Fruit fly (Drosophila melanogaster) whole organism, embryonic: ENCODE results near the gene CG13631.

ENCODE experiments used
- Atf3 ChIP-seq: fragments of 200-800 bp; sonication (Bioruptor generic); optimal IDR thresholded peaks from 3 replicates; lab custom pipeline; 2016; ENCODE audit warnings: missing biosample characterization, missing genetic modification characterization
- CG10321 ChIP-seq: fragments of 200-800 bp; sonication (Bioruptor generic); IDR thresholded peaks from 2 replicates; pipeline ENCODE4 v1.3.6; 2022; ENCODE audit warnings: missing biosample characterization, missing genetic modification characterization
- CG12299 ChIP-seq: fragments of 200-800 bp; sonication (Bioruptor generic); optimal IDR thresholded peaks from 2 replicates; lab custom pipeline; 2018; ENCODE audit warnings: missing biosample characterization, mild to moderate bottlenecking, missing genetic modification characterization
- CG12769 ChIP-seq: fragments of 200-800 bp; sonication (Bioruptor generic); optimal IDR thresholded peaks from 2 replicates; lab custom pipeline; 2019; ENCODE audit warnings: missing biosample characterization, mild to moderate bottlenecking, missing genetic modification characterization, moderate library complexity
- CG1602 ChIP-seq: fragments of 200-800 bp; sonication (Bioruptor generic); optimal IDR thresholded peaks from 3 replicates; lab custom pipeline; 2016; ENCODE audit warnings: missing biosample characterization, missing genetic modification characterization
- CG16815 ChIP-seq: fragments of 200-800 bp; sonication (Bioruptor generic); optimal IDR thresholded peaks from 3 replicates; lab custom pipeline; 2017; ENCODE audit warnings: missing biosample characterization, mild to moderate bottlenecking, missing genetic modification characterization
- CG16863 ChIP-seq: fragments of 200-800 bp; sonication (Bioruptor generic); optimal IDR thresholded peaks from 3 replicates; lab custom pipeline; 2016; ENCODE audit warnings: missing biosample characterization, missing genetic modification characterization
- CG18011 ChIP-seq: fragments of 200-800 bp; sonication (Bioruptor generic); optimal IDR thresholded peaks from 2 replicates; lab custom pipeline; 2017; ENCODE audit warnings: missing biosample characterization, missing genetic modification characterization, mild to moderate bottlenecking, moderate library complexity, missing genotype
- CG18619 ChIP-seq: fragments of 200-800 bp; sonication (Bioruptor generic); optimal IDR thresholded peaks from 3 replicates; lab custom pipeline; 2017; ENCODE audit warnings: missing biosample characterization, mild to moderate bottlenecking, missing genetic modification characterization
- CG2889 ChIP-seq: fragments of 200-800 bp; sonication (Bioruptor generic); IDR thresholded peaks from 3 replicates; pipeline ENCODE4 v1.3.6; 2022; ENCODE audit warnings: missing biosample characterization, missing genetic modification characterization
- CG4730 ChIP-seq: fragments of 200-800 bp; sonication (Bioruptor generic); IDR thresholded peaks from 2 replicates; pipeline ENCODE4 v1.3.6; 2022; ENCODE audit warnings: missing biosample characterization, missing genetic modification characterization
- CG4820 ChIP-seq: fragments of 200-800 bp; sonication (Bioruptor generic); optimal IDR thresholded peaks from 3 replicates; lab custom pipeline; 2016; ENCODE audit warnings: missing biosample characterization, missing genetic modification characterization
- CG7786 ChIP-seq: fragments of 200-800 bp; sonication (Bioruptor generic); optimal IDR thresholded peaks from 2 replicates; lab custom pipeline; 2016; ENCODE audit warnings: missing biosample characterization, missing genetic modification characterization
- CG7928 ChIP-seq: fragments of 200-800 bp; sonication (Bioruptor generic); optimal IDR thresholded peaks from 2 replicates; lab custom pipeline; 2017; ENCODE audit warnings: missing biosample characterization, mild to moderate bottlenecking, missing genetic modification characterization
- CG8359 ChIP-seq: fragments of 200-800 bp; sonication (Bioruptor generic); optimal IDR thresholded peaks from 2 replicates; lab custom pipeline; 2017; ENCODE audit warnings: missing biosample characterization, mild to moderate bottlenecking, missing genetic modification characterization, borderline replicate concordance
- CG9609 ChIP-seq: fragments of 200-800 bp; sonication (Bioruptor generic); optimal IDR thresholded peaks from 3 replicates; lab custom pipeline; 2016; ENCODE audit warnings: missing biosample characterization, missing genetic modification characterization
- CG9876 ChIP-seq: fragments of 200-800 bp; sonication (Bioruptor generic); optimal IDR thresholded peaks from 2 replicates; lab custom pipeline; 2016; ENCODE audit warnings: missing biosample characterization, missing genetic modification characterization
- Dp ChIP-seq: fragments of 200-800 bp; sonication (Bioruptor generic); optimal IDR thresholded peaks from 2 replicates; lab custom pipeline; 2018; ENCODE audit warnings: missing biosample characterization, mild to moderate bottlenecking, missing genetic modification characterization, moderate library complexity
- E2f1 ChIP-seq: fragments of 200-800 bp; sonication (Bioruptor generic); IDR thresholded peaks from 2 replicates; pipeline ENCODE4 v1.3.6; 2022; ENCODE audit warnings: missing biosample characterization, missing genetic modification characterization
- H2.0 ChIP-seq: fragments of 200-800 bp; sonication (Bioruptor generic); IDR thresholded peaks from 2 replicates; pipeline ENCODE4 v1.3.6; 2022; ENCODE audit warnings: missing biosample characterization, missing genetic modification characterization
- HLH4C ChIP-seq: fragments of 200-800 bp; sonication (Bioruptor generic); IDR thresholded peaks from 3 replicates; pipeline ENCODE4 v1.3.6; 2022; ENCODE audit warnings: missing biosample characterization, missing genetic modification characterization; ENCODE audit not compliant: partially characterized antibody
- Hr51 ChIP-seq, 2 experiments: fragments of 200-800 bp; sonication (Bioruptor generic); optimal IDR thresholded peaks; 2 replicates in 1 of 2; 3 replicates in 1 of 2; lab custom pipeline; 2016 to 2018; ENCODE audit warnings: missing biosample characterization in 2 of 2, missing genetic modification characterization in 2 of 2, mild to moderate bottlenecking in 1 of 2, moderate library complexity in 1 of 2
- MBD-R2 ChIP-seq: fragments of 200-800 bp; sonication (Bioruptor generic); IDR thresholded peaks from 2 replicates; pipeline ENCODE4 v1.3.6; 2022; ENCODE audit warnings: missing biosample characterization, missing genetic modification characterization
- NC2β ChIP-seq: fragments of 200-800 bp; sonication (Bioruptor generic); optimal IDR thresholded peaks from 2 replicates; lab custom pipeline; 2016; ENCODE audit warnings: missing biosample characterization, missing genetic modification characterization
- Nf-YC ChIP-seq: fragments of 200-800 bp; optimal IDR thresholded peaks from 3 replicates; lab custom pipeline; 2019; ENCODE audit warnings: missing biosample characterization, mild to moderate bottlenecking, missing genetic modification characterization, moderate library complexity
- Oli ChIP-seq: fragments of 200-800 bp; sonication (Bioruptor generic); optimal IDR thresholded peaks from 2 replicates; lab custom pipeline; 2018; ENCODE audit warnings: missing biosample characterization, mild to moderate bottlenecking, missing genetic modification characterization, moderate library complexity
- ase ChIP-seq: fragments of 200-800 bp; sonication (Bioruptor generic); IDR thresholded peaks from 3 replicates; pipeline ENCODE4 v1.3.6; 2022; ENCODE audit warnings: missing biosample characterization, missing genetic modification characterization
- bbx ChIP-seq: fragments of 200-800 bp; sonication (Bioruptor generic); IDR thresholded peaks from 2 replicates; pipeline ENCODE4 v1.3.6; 2022; ENCODE audit warnings: missing biosample characterization, missing genetic modification characterization; ENCODE audit not compliant: partially characterized antibody
- bsh ChIP-seq, 2 experiments: fragments of 200-800 bp; sonication (Bioruptor generic); optimal IDR thresholded peaks; 2 replicates each; lab custom pipeline; 2017 to 2018; ENCODE audit warnings: mild to moderate bottlenecking in 2 of 2, missing biosample characterization in 2 of 2, missing genetic modification characterization in 2 of 2, moderate library complexity in 1 of 2
- btn ChIP-seq: fragments of 200-800 bp; sonication (Bioruptor generic); optimal IDR thresholded peaks from 2 replicates; lab custom pipeline; 2016; ENCODE audit warnings: missing biosample characterization, missing genetic modification characterization
- dm ChIP-seq: fragments of 200-800 bp; sonication (Bioruptor generic); optimal IDR thresholded peaks from 3 replicates; lab custom pipeline; 2016; ENCODE audit warnings: missing biosample characterization, missing genetic modification characterization
- ftz-f1 ChIP-seq: fragments of 200-800 bp; sonication (Bioruptor generic); optimal IDR thresholded peaks from 2 replicates; lab custom pipeline; 2016; ENCODE audit warnings: missing biosample characterization, missing genetic modification characterization
- gro ChIP-seq: fragments of 200-800 bp; sonication (Bioruptor generic); optimal IDR thresholded peaks from 2 replicates; lab custom pipeline; 2016; ENCODE audit warnings: missing biosample characterization, missing genetic modification characterization
- hbn ChIP-seq: fragments of 200-800 bp; sonication (Bioruptor generic); IDR thresholded peaks from 2 replicates; pipeline ENCODE4 v1.3.6; 2022; ENCODE audit warnings: missing biosample characterization, missing genetic modification characterization; ENCODE audit not compliant: partially characterized antibody
- inv ChIP-seq: fragments of 200-800 bp; sonication (Bioruptor generic); IDR thresholded peaks from 2 replicates; pipeline ENCODE4 v1.3.6; 2022; ENCODE audit warnings: missing biosample characterization, missing genetic modification characterization; ENCODE audit not compliant: partially characterized antibody
- klu ChIP-seq: fragments of 200-800 bp; sonication (Bioruptor generic); IDR thresholded peaks from 2 replicates; pipeline ENCODE4 v1.3.6; 2022; ENCODE audit warnings: missing biosample characterization, missing genetic modification characterization
- lmd ChIP-seq: fragments of 200-800 bp; sonication (Bioruptor generic); IDR thresholded peaks from 2 replicates; pipeline ENCODE4 v1.3.6; 2022; ENCODE audit warnings: missing biosample characterization, missing genetic modification characterization
- lov ChIP-seq, 2 experiments: fragments of 200-800 bp in 1 of 2; fragments of >200 bp in 1 of 2; sonication (Bioruptor generic) in 1 of 2; IDR thresholded peaks in 1 of 2; optimal IDR thresholded peaks in 1 of 2; 2 replicates in 1 of 2; 3 replicates in 1 of 2; pipeline versions ENCODE4 v1.3.6 to Lab custom; 2017 to 2022; ENCODE audit warnings: missing biosample characterization in 1 of 2, missing genetic modification characterization in 1 of 2
- onecut ChIP-seq: fragments of 200-800 bp; sonication (Bioruptor generic); IDR thresholded peaks from 2 replicates; pipeline ENCODE4 v1.3.6; 2022; ENCODE audit warnings: missing biosample characterization, missing genetic modification characterization
- org-1 ChIP-seq: fragments of 200-800 bp; sonication (Bioruptor generic); optimal IDR thresholded peaks from 2 replicates; lab custom pipeline; 2017; ENCODE audit warnings: missing biosample characterization, missing genetic modification characterization
- pita ChIP-seq: fragments of 200-800 bp; sonication (Bioruptor generic); optimal IDR thresholded peaks from 2 replicates; lab custom pipeline; 2017; ENCODE audit warnings: missing biosample characterization, mild to moderate bottlenecking, missing genetic modification characterization
- salm ChIP-seq: fragments of 200-800 bp; sonication (Bioruptor generic); optimal IDR thresholded peaks from 2 replicates; lab custom pipeline; 2018; ENCODE audit warnings: missing biosample characterization, mild to moderate bottlenecking, missing genetic modification characterization
- sd ChIP-seq: fragments of 200-800 bp; sonication (Bioruptor generic); optimal IDR thresholded peaks from 3 replicates; lab custom pipeline; 2018; ENCODE audit warnings: missing biosample characterization, mild to moderate bottlenecking, missing genetic modification characterization, moderate library complexity
- sima ChIP-seq: fragments of 200-800 bp; sonication (Bioruptor generic); optimal IDR thresholded peaks from 2 replicates; lab custom pipeline; 2016; ENCODE audit warnings: missing biosample characterization, missing genetic modification characterization
- slou ChIP-seq: fragments of 200-800 bp; sonication (Bioruptor generic); optimal IDR thresholded peaks from 3 replicates; lab custom pipeline; 2016; ENCODE audit warnings: missing biosample characterization, missing genetic modification characterization
- tap ChIP-seq: fragments of 200-800 bp; optimal IDR thresholded peaks from 3 replicates; lab custom pipeline; 2019; ENCODE audit warnings: missing biosample characterization, mild to moderate bottlenecking, missing genetic modification characterization, moderate library complexity
- toy ChIP-seq: fragments of 200-800 bp; sonication (Bioruptor generic); IDR thresholded peaks from 2 replicates; pipeline ENCODE4 v1.3.6; 2022; ENCODE audit warnings: missing biosample characterization, missing genetic modification characterization
- ttk ChIP-seq: fragments of 200-800 bp; sonication (Bioruptor generic); IDR thresholded peaks from 2 replicates; pipeline ENCODE4 v2.1.2; 2022; ENCODE audit warnings: missing biosample characterization, missing genetic modification characterization
- vnd ChIP-seq: fragments of 200-800 bp; sonication (Bioruptor generic); IDR thresholded peaks from 3 replicates; pipeline ENCODE4 v1.3.6; 2022; ENCODE audit warnings: missing biosample characterization, missing genetic modification characterization; ENCODE audit not compliant: partially characterized antibody

The CG13631 gene

DNA sequence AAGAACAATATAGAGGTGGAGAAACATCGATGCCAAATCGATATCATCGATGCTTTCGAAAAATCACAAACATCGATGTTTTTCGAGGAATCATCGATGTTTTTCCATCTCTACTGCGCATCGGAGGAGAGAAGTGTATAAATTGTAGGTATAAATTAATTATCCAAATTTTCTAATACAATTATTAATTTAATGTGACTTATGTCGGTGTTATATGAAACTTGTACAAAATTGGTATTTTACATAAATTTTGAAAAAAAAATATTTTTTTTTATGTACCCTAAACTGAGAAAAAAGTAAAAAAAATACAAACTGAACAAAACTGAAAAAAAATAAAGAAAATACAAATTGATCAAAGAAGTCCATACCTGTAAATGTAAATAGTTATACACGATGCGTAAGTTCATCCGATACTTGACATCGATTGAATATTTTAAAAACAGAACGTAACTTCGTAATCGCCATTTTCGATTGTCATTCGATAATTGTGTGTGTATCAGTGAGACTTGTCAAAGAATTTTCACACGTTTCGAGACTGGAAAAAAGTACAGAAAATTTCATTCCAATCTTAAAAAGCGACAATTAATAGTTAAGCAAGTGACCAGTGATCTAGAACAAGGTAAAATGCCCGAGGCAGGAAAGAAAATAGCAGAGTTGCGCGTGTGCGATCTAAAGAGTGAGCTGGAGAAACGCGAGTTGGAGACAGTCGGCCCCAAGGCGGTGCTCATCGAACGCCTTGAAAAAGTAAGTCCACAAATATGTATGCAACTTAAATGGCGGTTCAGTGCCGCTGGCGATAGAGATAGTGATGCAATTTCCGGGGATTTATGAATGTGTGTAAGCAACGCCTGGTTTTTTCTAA, 48.1 kb downstream of the CG13631 start, which contains the start of the genes CG5808 and Saf-B (continued):
- TF ChIP-seq sima (GFP tag; lab: Kevin White, UChicago) (no peak), Oli (tag; lab: Kevin White, UChicago) (peak; percentile 13), NC2β (no peak), klu (GFP tag; lab: Robert Waterston, UW) (no peak; the same call in 1 of the 2 replicates), CG12299 (tag; lab: Kevin White, UChicago) (no peak), CG7786 (GFP tag; lab: Kevin White, UChicago) (no peak), CG9876 (GFP tag; lab: Kevin White, UChicago) (no peak), CG16815 (GFP tag; lab: Kevin White, UChicago) (no peak), lov (optimal IDR thresholded peaks at IDR 0.05; lab: Kevin White, UChicago) (no peak), lov (GFP tag; IDR thresholded peaks at IDR 0.05; lab: Robert Waterston, UW) (no peak), CG7928 (GFP tag; lab: Kevin White, UChicago) (peak; percentile 18), Atf3 (GFP tag; lab: Kevin White, UChicago) (no peak), CG10321 (no peak), CG2889 (GFP tag; lab: Robert Waterston, UW) (no peak), bbx (GFP tag; lab: Robert Waterston, UW) (peak; percentile 77), Nf-YC (tag; lab: Kevin White, UChicago) (no peak), CG4820 (GFP tag; lab: Kevin White, UChicago) (peak; percentile 62), onecut (GFP tag; lab: Robert Waterston, UW) (no peak), E2f1 (peak; percentile 59), ttk (no peak), slou (GFP tag; lab: Kevin White, UChicago) (no peak), sd (no peak), toy (no peak), inv (peak; percentile 75), H2.0 (GFP tag; lab: Robert Waterston, UW) (no peak), CG18011 (GFP tag; lab: Kevin White, UChicago) (no peak), CG18619 (GFP tag; lab: Kevin White, UChicago) (no peak), CG16863 (GFP tag; lab: Kevin White, UChicago) (no peak), ase (GFP tag; lab: Robert Waterston, UW) (no peak), dm (GFP tag; lab: Kevin White, UChicago) (no peak), Hr51 (GFP tag; optimal IDR thresholded peaks at IDR 0.05; lab: Kevin White, UChicago) (no peak), CG8359 (GFP tag; lab: Kevin White, UChicago) (no peak), CG1602 (peak; percentile 17), lmd (GFP tag; lab: Robert Waterston, UW) (peak; percentile 57), vnd (GFP tag; lab: Robert Waterston, UW) (peak; percentile 88), bsh (GFP tag; optimal IDR thresholded peaks at IDR 0.05; lab: Kevin White, UChicago) (no peak), CG9609 (GFP tag; lab: Kevin White, UChicago) (no peak), CG12769 (tag; lab: Kevin White, UChicago) (no peak), salm (tag; lab: Kevin White, UChicago) (no peak), pita (GFP tag; lab: Kevin White, UChicago) (no peak), btn (GFP tag; lab: Kevin White, UChicago) (no peak), Dp (peak; percentile 18), tap (tag; lab: Kevin White, UChicago) (no peak), CG4730 (no peak), hbn (peak; percentile 67), ftz-f1 (GFP tag; lab: Kevin White, UChicago) (peak; percentile 38), MBD-R2 (GFP tag; lab: Robert Waterston, UW) (peak; percentile 8; the same call in 1 of the 2 replicates), HLH4C (GFP tag; lab: Robert Waterston, UW) (peak; percentile 95), gro (no peak), org-1 (GFP tag; lab: Kevin White, UChicago) (no peak)
